Fruit fly (Drosophila melanogaster) whole organism, embryonic: ENCODE measurements around the gene CG5644.

Source experiments
- Adf1 ChIP-seq: fragments of 200-800 bp; sonication (Bioruptor generic); IDR thresholded peaks from 2 replicates; pipeline ENCODE4 v1.3.6; 2022; ENCODE audit warnings: missing biosample characterization, missing genetic modification characterization
- Atf3 ChIP-seq: fragments of 200-800 bp; sonication (Bioruptor generic); optimal IDR thresholded peaks from 3 replicates; lab custom pipeline; 2016; ENCODE audit warnings: missing biosample characterization, missing genetic modification characterization
- CG10209 ChIP-seq: fragments of 200-800 bp; sonication (Bioruptor generic); optimal IDR thresholded peaks from 3 replicates; lab custom pipeline; 2017; ENCODE audit warnings: missing biosample characterization, mild to moderate bottlenecking, missing genetic modification characterization, missing genetic modification reagents
- CG10431 ChIP-seq: fragments of 200-800 bp; sonication (Bioruptor generic); optimal IDR thresholded peaks from 3 replicates; lab custom pipeline; 2018; ENCODE audit warnings: missing biosample characterization, mild to moderate bottlenecking, missing genetic modification characterization
- CG11247 ChIP-seq: fragments of 200-800 bp; sonication (Bioruptor generic); IDR thresholded peaks from 2 replicates; pipeline ENCODE4 v1.3.6; 2022; ENCODE audit warnings: missing biosample characterization, missing genetic modification characterization
- CG11456 ChIP-seq: fragments of 200-800 bp; sonication (Bioruptor generic); IDR thresholded peaks from 3 replicates; pipeline ENCODE4 v1.3.6; 2022; ENCODE audit warnings: missing biosample characterization, missing genetic modification characterization
- CG13424 ChIP-seq: fragments of 200-800 bp; sonication (Bioruptor generic); optimal IDR thresholded peaks from 2 replicates; lab custom pipeline; 2019; ENCODE audit warnings: missing biosample characterization, mild to moderate bottlenecking, missing genetic modification characterization, moderate library complexity
- CG14441 ChIP-seq: fragments of 200-800 bp; sonication (Bioruptor generic); IDR thresholded peaks from 2 replicates; pipeline ENCODE4 v1.3.6; 2022; ENCODE audit warnings: missing biosample characterization, missing genetic modification characterization
- CG1647 ChIP-seq: fragments of 200-800 bp; sonication (Bioruptor generic); optimal IDR thresholded peaks from 3 replicates; lab custom pipeline; 2016; ENCODE audit warnings: missing biosample characterization, missing genetic modification characterization
- CG17186 ChIP-seq: fragments of 200-800 bp; sonication (Bioruptor generic); optimal IDR thresholded peaks from 3 replicates; lab custom pipeline; 2017; ENCODE audit warnings: missing biosample characterization, missing genetic modification reagents, missing genetic modification characterization
- CG1832 ChIP-seq: fragments of 200-800 bp; sonication (Bioruptor generic); optimal IDR thresholded peaks from 2 replicates; lab custom pipeline; 2017; ENCODE audit warnings: missing biosample characterization, mild to moderate bottlenecking, missing genetic modification characterization, inconsistent platforms
- CG2199 ChIP-seq: fragments of 200-800 bp; sonication (Bioruptor generic); IDR thresholded peaks from 3 replicates; pipeline ENCODE4 v1.3.6; 2022; ENCODE audit warnings: missing biosample characterization, missing genetic modification characterization
- CG30403 ChIP-seq: fragments of 200-800 bp; sonication (Bioruptor generic); optimal IDR thresholded peaks from 3 replicates; lab custom pipeline; 2016; ENCODE audit warnings: missing biosample characterization, missing genetic modification characterization
- CG33213 ChIP-seq: fragments of 200-800 bp; sonication (Bioruptor generic); optimal IDR thresholded peaks from 3 replicates; lab custom pipeline; 2016; ENCODE audit warnings: missing biosample characterization, missing genetic modification characterization
- CG34224 ChIP-seq: fragments of 200-800 bp; sonication (Bioruptor generic); IDR thresholded peaks from 3 replicates; pipeline ENCODE4 v1.3.6; 2022; ENCODE audit warnings: missing biosample characterization, missing genetic modification characterization; ENCODE audit not compliant: partially characterized antibody
- CG4707 ChIP-seq: fragments of 200-800 bp; sonication (Bioruptor generic); optimal IDR thresholded peaks from 2 replicates; lab custom pipeline; 2018; ENCODE audit warnings: missing biosample characterization, mild to moderate bottlenecking, missing genetic modification characterization, moderate library complexity
- CG6654 ChIP-seq: fragments of 200-800 bp; sonication (Bioruptor generic); optimal IDR thresholded peaks from 2 replicates; lab custom pipeline; 2017; ENCODE audit warnings: missing biosample characterization, mild to moderate bottlenecking, missing genetic modification characterization
- CG6854 ChIP-seq: fragments of 200-800 bp; sonication (Bioruptor generic); optimal IDR thresholded peaks from 3 replicates; lab custom pipeline; 2017; ENCODE audit warnings: missing biosample characterization, mild to moderate bottlenecking, missing genetic modification characterization
- CG7357 ChIP-seq: fragments of 200-800 bp; sonication (Bioruptor generic); IDR thresholded peaks from 3 replicates; pipeline ENCODE4 v1.3.6; 2022; ENCODE audit warnings: missing biosample characterization, missing genetic modification characterization
- CG7987 ChIP-seq: fragments of 200-800 bp; sonication (Bioruptor generic); optimal IDR thresholded peaks from 2 replicates; lab custom pipeline; 2018; ENCODE audit warnings: missing biosample characterization, mild to moderate bottlenecking, missing genetic modification characterization, moderate library complexity
- D19B ChIP-seq: fragments of 200-800 bp; sonication (Bioruptor generic); optimal IDR thresholded peaks from 2 replicates; lab custom pipeline; 2017; ENCODE audit warnings: missing biosample characterization, mild to moderate bottlenecking, missing genetic modification characterization
- Dref ChIP-seq: fragments of 200-800 bp; sonication (Bioruptor generic); IDR thresholded peaks from 2 replicates; pipeline ENCODE4 v1.3.6; 2022; ENCODE audit warnings: missing biosample characterization, missing genetic modification characterization
- Fer2 ChIP-seq: fragments of 200-800 bp; sonication (Bioruptor generic); optimal IDR thresholded peaks from 2 replicates; lab custom pipeline; 2018; ENCODE audit warnings: missing biosample characterization, mild to moderate bottlenecking, missing genetic modification characterization, moderate library complexity
- H2.0 ChIP-seq: fragments of 200-800 bp; sonication (Bioruptor generic); IDR thresholded peaks from 2 replicates; pipeline ENCODE4 v1.3.6; 2022; ENCODE audit warnings: missing biosample characterization, missing genetic modification characterization
- HLH4C ChIP-seq: fragments of 200-800 bp; sonication (Bioruptor generic); IDR thresholded peaks from 3 replicates; pipeline ENCODE4 v1.3.6; 2022; ENCODE audit warnings: missing biosample characterization, missing genetic modification characterization; ENCODE audit not compliant: partially characterized antibody
- Hey ChIP-seq: fragments of 200-800 bp; sonication (Bioruptor generic); optimal IDR thresholded peaks from 3 replicates; lab custom pipeline; 2018; ENCODE audit warnings: missing biosample characterization, mild to moderate bottlenecking, missing genetic modification characterization
- Oli ChIP-seq: fragments of 200-800 bp; sonication (Bioruptor generic); optimal IDR thresholded peaks from 2 replicates; lab custom pipeline; 2018; ENCODE audit warnings: missing biosample characterization, mild to moderate bottlenecking, missing genetic modification characterization, moderate library complexity
- Xbp1 ChIP-seq: fragments of 200-800 bp; sonication (Bioruptor generic); optimal IDR thresholded peaks from 3 replicates; lab custom pipeline; 2016; ENCODE audit warnings: missing biosample characterization, mild to moderate bottlenecking, missing genetic modification characterization
- ac ChIP-seq: fragments of 200-800 bp; sonication (Bioruptor generic); optimal IDR thresholded peaks from 3 replicates; lab custom pipeline; 2017; ENCODE audit warnings: missing biosample characterization, mild to moderate bottlenecking, missing genetic modification characterization
- al ChIP-seq: fragments of 200-800 bp; sonication (Bioruptor generic); IDR thresholded peaks from 2 replicates; pipeline ENCODE4 v1.3.6; 2022; ENCODE audit warnings: missing biosample characterization, missing genetic modification characterization
- ash1 ChIP-seq: fragments of 200-800 bp; sonication (Bioruptor generic); optimal IDR thresholded peaks from 2 replicates; lab custom pipeline; 2018; ENCODE audit warnings: missing biosample characterization, mild to moderate bottlenecking, missing genetic modification characterization
- br ChIP-seq: fragments of >200 bp; optimal IDR thresholded peaks from 2 replicates; lab custom pipeline; 2017
- cas ChIP-seq: fragments of 200-800 bp; sonication (Bioruptor generic); IDR thresholded peaks from 2 replicates; pipeline ENCODE4 v1.3.6; 2022; ENCODE audit warnings: missing biosample characterization, missing genetic modification characterization
- chif ChIP-seq, 2 experiments: fragments of 200-800 bp; sonication (Bioruptor generic); optimal IDR thresholded peaks; 3 replicates each; lab custom pipeline; 2016; ENCODE audit warnings: missing biosample characterization in 2 of 2, missing genetic modification characterization in 2 of 2
- chm ChIP-seq: fragments of 200-800 bp; sonication (Bioruptor generic); IDR thresholded peaks from 2 replicates; pipeline ENCODE4 v1.3.6; 2022; ENCODE audit warnings: missing biosample characterization, missing genetic modification characterization
- dmrt11E ChIP-seq: fragments of 200-800 bp; sonication (Bioruptor generic); optimal IDR thresholded peaks from 3 replicates; lab custom pipeline; 2018; ENCODE audit warnings: missing biosample characterization, mild to moderate bottlenecking, missing genetic modification characterization, moderate library complexity
- fd64A ChIP-seq: fragments of 200-800 bp; sonication (Bioruptor generic); optimal IDR thresholded peaks from 3 replicates; lab custom pipeline; 2018; ENCODE audit warnings: missing biosample characterization, mild to moderate bottlenecking, missing genetic modification characterization
- gcm ChIP-seq: fragments of 200-800 bp; sonication (Bioruptor generic); optimal IDR thresholded peaks from 2 replicates; lab custom pipeline; 2019; ENCODE audit warnings: missing biosample characterization, mild to moderate bottlenecking, missing genetic modification characterization, moderate library complexity
- knrl ChIP-seq: fragments of 200-800 bp; sonication (Bioruptor generic); IDR thresholded peaks from 3 replicates; pipeline ENCODE4 v1.3.6; 2022; ENCODE audit warnings: missing biosample characterization, missing genetic modification characterization; ENCODE audit not compliant: partially characterized antibody
- lmd ChIP-seq: fragments of 200-800 bp; sonication (Bioruptor generic); IDR thresholded peaks from 2 replicates; pipeline ENCODE4 v1.3.6; 2022; ENCODE audit warnings: missing biosample characterization, missing genetic modification characterization
- lov ChIP-seq, 2 experiments: fragments of 200-800 bp in 1 of 2; fragments of >200 bp in 1 of 2; sonication (Bioruptor generic) in 1 of 2; IDR thresholded peaks in 1 of 2; optimal IDR thresholded peaks in 1 of 2; 2 replicates in 1 of 2; 3 replicates in 1 of 2; pipeline versions ENCODE4 v1.3.6 to Lab custom; 2017 to 2022; ENCODE audit warnings: missing biosample characterization in 1 of 2, missing genetic modification characterization in 1 of 2
- mirr ChIP-seq: fragments of 200-800 bp; sonication (Bioruptor generic); optimal IDR thresholded peaks from 3 replicates; lab custom pipeline; 2018; ENCODE audit warnings: missing biosample characterization, mild to moderate bottlenecking, missing genetic modification characterization
- nau ChIP-seq: fragments of 200-800 bp; sonication (Bioruptor generic); optimal IDR thresholded peaks from 3 replicates; lab custom pipeline; 2017; ENCODE audit warnings: missing biosample characterization, mild to moderate bottlenecking, missing genetic modification characterization, missing genetic modification reagents
- odd ChIP-seq: fragments of 200-800 bp; sonication (Bioruptor generic); optimal IDR thresholded peaks from 2 replicates; lab custom pipeline; 2017; ENCODE audit warnings: missing biosample characterization, mild to moderate bottlenecking, missing genetic modification characterization
- pum ChIP-seq: fragments of 200-800 bp; sonication (Bioruptor generic); optimal IDR thresholded peaks from 2 replicates; lab custom pipeline; 2016; ENCODE audit warnings: missing biosample characterization, missing genetic modification characterization
- schlank ChIP-seq: fragments of 200-800 bp; sonication (Bioruptor generic); optimal IDR thresholded peaks from 2 replicates; lab custom pipeline; 2018; ENCODE audit warnings: missing biosample characterization, mild to moderate bottlenecking, missing genetic modification characterization
- sim ChIP-seq: fragments of 200-800 bp; sonication (Bioruptor generic); IDR thresholded peaks from 2 replicates; pipeline ENCODE4 v1.3.6; 2022; ENCODE audit warnings: missing biosample characterization, missing genetic modification characterization
- so ChIP-seq: fragments of 200-800 bp; sonication (Bioruptor generic); IDR thresholded peaks from 3 replicates; pipeline ENCODE4 v1.3.6; 2022; ENCODE audit warnings: missing biosample characterization, missing genetic modification characterization
- trh ChIP-seq: fragments of 200-800 bp; sonication (Bioruptor generic); optimal IDR thresholded peaks from 2 replicates; lab custom pipeline; 2016; ENCODE audit warnings: missing biosample characterization, missing genetic modification characterization
- wek ChIP-seq: fragments of 200-800 bp; sonication (Bioruptor generic); optimal IDR thresholded peaks from 3 replicates; lab custom pipeline; 2018; ENCODE audit warnings: missing biosample characterization, mild to moderate bottlenecking, missing genetic modification characterization, moderate library complexity

CG5644 gene

dm6 chr3L:8985848-8986320, 6.2 kb upstream of the CG5644 start, which contains the start of gene Galk (continued):
- TF ChIP-seq mirr: peak; percentile 93
- TF ChIP-seq CG6654 (GFP tag; lab: Kevin White, UChicago): no peak
- peak; percentile 5 for TF ChIP-seq Atf3
- TF ChIP-seq Adf1 (GFP tag; lab: Robert Waterston, UW): peak; percentile 52
- TF ChIP-seq CG6854: peak; percentile 51
- no peak for TF ChIP-seq Oli
- peak; percentile 66 for TF ChIP-seq CG10431 (GFP tag; lab: Kevin White, UChicago)
- TF ChIP-seq D19B (GFP tag; lab: Kevin White, UChicago): no peak
- no peak for TF ChIP-seq trh (GFP tag; lab: Kevin White, UChicago)
- TF ChIP-seq dmrt11E (tag; lab: Kevin White, UChicago): no peak
- TF ChIP-seq CG30403: peak; percentile 22
- TF ChIP-seq lmd (GFP tag; lab: Robert Waterston, UW): peak; percentile 81
- TF ChIP-seq CG10209: peak; percentile 58
- TF ChIP-seq CG33213: peak; percentile 45
- TF ChIP-seq CG2199: peak; percentile 34; the same call in 1 of the 3 replicates
- no peak for TF ChIP-seq CG34224 (GFP tag; lab: Robert Waterston, UW)
- no peak for TF ChIP-seq nau (GFP tag; lab: Kevin White, UChicago)
- TF ChIP-seq schlank (tag; lab: Kevin White, UChicago): peak; percentile 25
- TF ChIP-seq knrl (GFP tag; lab: Robert Waterston, UW): no peak
- peak; percentile 53 for TF ChIP-seq CG4707
- TF ChIP-seq pum (GFP tag; lab: Kevin White, UChicago): no peak
- no peak for TF ChIP-seq ac (GFP tag; lab: Kevin White, UChicago)
- peak; percentile 90 for TF ChIP-seq CG11456 (GFP tag; lab: Robert Waterston, UW)
- 0 out of 2 replicates have a peak, but pooled peaks have one; percentile 60 for TF ChIP-seq chm (GFP tag; lab: Robert Waterston, UW)
- no peak; the same call in 2 of the 3 replicates for TF ChIP-seq CG7357
- TF ChIP-seq so (GFP tag; lab: Robert Waterston, UW): no peak
- no peak for TF ChIP-seq Dref
- no peak for TF ChIP-seq CG1832
- TF ChIP-seq odd (GFP tag; lab: Kevin White, UChicago): peak; percentile 62
- TF ChIP-seq Xbp1 (GFP tag; lab: Kevin White, UChicago): peak; percentile 61
- TF ChIP-seq ash1 (GFP tag; lab: Kevin White, UChicago): no peak
- peak; percentile 31; the same call in 1 of the 2 replicates for TF ChIP-seq cas (GFP tag; lab: Robert Waterston, UW)
- TF ChIP-seq fd64A (GFP tag; lab: Kevin White, UChicago): peak; percentile 83
- TF ChIP-seq CG7987 (GFP tag; lab: Kevin White, UChicago): peak; percentile 33
- TF ChIP-seq H2.0: peak; percentile 63
- peak; percentile 18 for TF ChIP-seq CG1647 (GFP tag; lab: Kevin White, UChicago)
- TF ChIP-seq lov (optimal IDR thresholded peaks at IDR 0.05; lab: Kevin White, UChicago): no peak
- 0 out of 3 replicates have a peak, but pooled peaks have one; percentile 57 for TF ChIP-seq lov (GFP tag; IDR thresholded peaks at IDR 0.05; lab: Robert Waterston, UW)
- TF ChIP-seq chif (GFP tag; optimal IDR thresholded peaks at IDR 0.05; lab: Kevin White, UChicago): peak in 1 of 2 experiments; percentile 4
- peak; percentile 82 for TF ChIP-seq wek (GFP tag; lab: Kevin White, UChicago)
- no peak for TF ChIP-seq CG17186
- TF ChIP-seq CG14441 (GFP tag; lab: Robert Waterston, UW): peak; percentile 82
- TF ChIP-seq CG13424 (tag; lab: Kevin White, UChicago): peak; percentile 53
- no peak for TF ChIP-seq br
- TF ChIP-seq sim (GFP tag; lab: Robert Waterston, UW): 0 out of 2 replicates have a peak, but pooled peaks have one; percentile 8
- TF ChIP-seq Fer2 (tag; lab: Kevin White, UChicago): no peak
- TF ChIP-seq al (GFP tag; lab: Robert Waterston, UW): peak; percentile 70
- TF ChIP-seq Hey (tag; lab: Kevin White, UChicago): peak; percentile 11
- peak; percentile 72 for TF ChIP-seq CG11247
- TF ChIP-seq gcm (GFP tag; lab: Kevin White, UChicago): peak; percentile 44
- TF ChIP-seq HLH4C (GFP tag; lab: Robert Waterston, UW): no peak
